Worm (Caenorhabditis elegans) whole organism, L1 larva: ENCODE results near the gene sec-61.G.

Source experiments
- C04F5.9 ChIP-seq: sonication (generic microtip); optimal IDR thresholded peaks from 2 replicates; lab custom pipeline; 2016; ENCODE audit warnings: missing genetic modification characterization, missing compliant biosample characterization
- F16B12.6 ChIP-seq: fragments of 150-350 bp; optimal IDR thresholded peaks from 2 replicates; lab custom pipeline; 2014; ENCODE audit warnings: missing biosample characterization, missing genetic modification characterization
- Y116A8C.19 ChIP-seq: sonication (generic microtip); optimal IDR thresholded peaks from 2 replicates; lab custom pipeline; 2016; ENCODE audit warnings: missing compliant biosample characterization, missing genetic modification characterization, borderline replicate concordance
- alr-1 ChIP-seq: fragments of 200-800 bp; sonication (Bioruptor generic); optimal IDR thresholded peaks from 2 replicates; lab custom pipeline; 2018; ENCODE audit warnings: borderline replicate concordance, mild to moderate bottlenecking, missing genetic modification characterization, missing compliant biosample characterization
- blmp-1 ChIP-seq: fragments of 150-350 bp; optimal IDR thresholded peaks from 2 replicates; lab custom pipeline; 2014; ENCODE audit warnings: missing biosample characterization, missing genetic modification characterization
- ceh-8 ChIP-seq: fragments of 200-800 bp; sonication (Bioruptor generic); optimal IDR thresholded peaks from 2 replicates; lab custom pipeline; 2018; ENCODE audit warnings: mild to moderate bottlenecking, missing genetic modification characterization, moderate library complexity, missing compliant biosample characterization
- ceh-82 ChIP-seq, 3 experiments: fragments of 150-350 bp in 1 of 3; sonication (generic microtip) in 2 of 3; optimal IDR thresholded peaks; 2 replicates each; lab custom pipeline; 2014 to 2017; ENCODE audit warnings: missing biosample characterization in 3 of 3, missing genetic modification characterization in 3 of 3
- ces-1 ChIP-seq: fragments of 150-350 bp; optimal IDR thresholded peaks from 2 replicates; lab custom pipeline; 2014; ENCODE audit warnings: missing biosample characterization, missing genetic modification reagents, missing genetic modification characterization
- dpl-1 ChIP-seq, 3 experiments: fragments of 150-350 bp in 2 of 3; sonication (generic microtip) in 1 of 3; optimal IDR thresholded peaks; 2 replicates each; lab custom pipeline; 2014 to 2017; ENCODE audit warnings: missing biosample characterization in 3 of 3, missing genetic modification characterization in 3 of 3, missing genetic modification reagents in 3 of 3
- efl-1 ChIP-seq, 4 experiments: fragments of 150-350 bp; optimal IDR thresholded peaks in 3 of 4; peaks in 1 of 4; 1 replicate in 1 of 4; 2 replicates in 3 of 4; lab custom pipeline; 2014; ENCODE audit warnings: missing biosample characterization in 2 of 4, missing genetic modification characterization in 2 of 4, missing genetic modification reagents in 2 of 4
- efl-3 ChIP-seq: fragments of 200-800 bp; sonication (Bioruptor generic); optimal IDR thresholded peaks from 2 replicates; lab custom pipeline; 2018; ENCODE audit warnings: mild to moderate bottlenecking, missing genetic modification characterization, missing compliant biosample characterization
- egl-27 ChIP-seq, 2 experiments: fragments of 150-350 bp in 1 of 2; sonication (generic microtip); optimal IDR thresholded peaks; 3 replicates each; lab custom pipeline; 2017 to 2018; ENCODE audit warnings: missing biosample characterization in 2 of 2, missing genetic modification characterization in 2 of 2, missing genetic modification reagents in 2 of 2
- elt-2 ChIP-seq: sonication (generic microtip); optimal IDR thresholded peaks from 2 replicates; lab custom pipeline; 2016; ENCODE audit warnings: missing genetic modification characterization, mild to moderate bottlenecking, inconsistent platforms, missing compliant biosample characterization, missing genetic modification reagents
- ets-5 ChIP-seq: fragments of 200-800 bp; sonication (Bioruptor generic); IDR thresholded peaks from 2 replicates; pipeline ENCODE4 v1.3.6; 2022; ENCODE audit warnings: missing genetic modification characterization, missing compliant biosample characterization
- fkh-10 ChIP-seq: sonication (generic microtip); optimal IDR thresholded peaks from 2 replicates; lab custom pipeline; 2017; ENCODE audit warnings: missing biosample characterization, missing genetic modification reagents, missing genetic modification characterization
- fkh-8 ChIP-seq: sonication (generic microtip); optimal IDR thresholded peaks from 2 replicates; lab custom pipeline; 2016; ENCODE audit warnings: mild to moderate bottlenecking, missing genetic modification characterization, missing compliant biosample characterization
- grh-1 ChIP-seq: fragments of 200-800 bp; sonication (Bioruptor generic); IDR thresholded peaks from 2 replicates; pipeline ENCODE4 v1.3.6; 2022; ENCODE audit warnings: missing genetic modification reagents, missing genetic modification characterization, missing compliant biosample characterization
- hlh-4 ChIP-seq: sonication (generic microtip); optimal IDR thresholded peaks from 2 replicates; lab custom pipeline; 2016; ENCODE audit warnings: mild to moderate bottlenecking, missing genetic modification characterization, missing compliant biosample characterization
- hpl-2 ChIP-seq: fragments of 150-350 bp; optimal IDR thresholded peaks from 2 replicates; lab custom pipeline; 2014; ENCODE audit warnings: missing biosample characterization, missing genetic modification reagents, missing genetic modification characterization
- irx-1 ChIP-seq: sonication (generic microtip); optimal IDR thresholded peaks from 2 replicates; lab custom pipeline; 2016; ENCODE audit warnings: missing genetic modification characterization, missing compliant biosample characterization
- isw-1 ChIP-seq: fragments of 200-800 bp; sonication (Bioruptor generic); IDR thresholded peaks from 2 replicates; pipeline ENCODE4 v1.3.6; 2022; ENCODE audit warnings: missing genetic modification characterization, missing compliant biosample characterization
- jun-1 ChIP-seq: fragments of 150-350 bp; optimal IDR thresholded peaks from 2 replicates; lab custom pipeline; 2014; ENCODE audit warnings: missing biosample characterization, missing genetic modification reagents, missing genetic modification characterization
- lin-14 ChIP-seq: fragments of 200-800 bp; sonication (Bioruptor generic); optimal IDR thresholded peaks from 2 replicates; lab custom pipeline; 2018; ENCODE audit warnings: mild to moderate bottlenecking, missing genetic modification characterization, moderate library complexity, missing compliant biosample characterization
- lin-15B ChIP-seq: fragments of 150-350 bp; sonication (generic microtip); optimal IDR thresholded peaks from 3 replicates; lab custom pipeline; 2014; ENCODE audit warnings: missing biosample characterization, missing genetic modification characterization
- lsy-2 ChIP-seq, 2 experiments: fragments of 150-350 bp; optimal IDR thresholded peaks; 2 replicates each; lab custom pipeline; 2014; ENCODE audit warnings: missing biosample characterization in 2 of 2, missing genetic modification characterization in 2 of 2
- mab-9 ChIP-seq: fragments of 200-800 bp; sonication (Bioruptor generic); IDR thresholded peaks from 2 replicates; pipeline ENCODE4 v1.3.6; 2022; ENCODE audit warnings: missing genetic modification reagents, missing genetic modification characterization, missing compliant biosample characterization
- mdl-1 ChIP-seq, 2 experiments: fragments of 150-350 bp; optimal IDR thresholded peaks; 2 replicates each; lab custom pipeline; 2014 to 2017; ENCODE audit warnings: missing biosample characterization in 2 of 2, missing genetic modification characterization in 2 of 2, inconsistent platforms in 1 of 2
- mef-2 ChIP-seq: fragments of 150-350 bp; optimal IDR thresholded peaks from 2 replicates; lab custom pipeline; 2014; ENCODE audit warnings: missing biosample characterization, missing genetic modification characterization
- nhr-19 ChIP-seq: fragments of 200-800 bp; sonication (Bioruptor generic); conservative IDR thresholded peaks from 2 replicates; pipeline ENCODE4 v1.3.6; 2022; ENCODE audit warnings: missing genetic modification characterization, missing compliant biosample characterization
- nhr-20 ChIP-seq: sonication (generic microtip); optimal IDR thresholded peaks from 2 replicates; lab custom pipeline; 2016; ENCODE audit warnings: mild to moderate bottlenecking, missing genetic modification characterization, missing compliant biosample characterization
- nhr-47 ChIP-seq: sonication (generic microtip); optimal IDR thresholded peaks from 2 replicates; lab custom pipeline; 2016; ENCODE audit warnings: mild to moderate bottlenecking, missing genetic modification characterization, moderate library complexity, missing compliant biosample characterization
- nhr-71 ChIP-seq: sonication (generic microtip); optimal IDR thresholded peaks from 2 replicates; lab custom pipeline; 2016; ENCODE audit warnings: mild to moderate bottlenecking, missing genetic modification characterization, moderate library complexity, missing compliant biosample characterization
- nhr-77 ChIP-seq: fragments of 150-350 bp; optimal IDR thresholded peaks from 2 replicates; lab custom pipeline; 2014; ENCODE audit warnings: missing biosample characterization, missing genetic modification characterization
- nhr-85 ChIP-seq: sonication (generic microtip); peaks from one replicate; lab custom pipeline; 2016; ENCODE audit warnings: missing genetic modification characterization, inconsistent platforms, missing compliant biosample characterization
- pag-3 ChIP-seq: sonication (generic microtip); optimal IDR thresholded peaks from 2 replicates; lab custom pipeline; 2017; ENCODE audit warnings: missing genetic modification characterization, mild to moderate bottlenecking, missing compliant biosample characterization, antibody characterized with exemption, borderline replicate concordance; ENCODE audit not compliant: insufficient read depth
- pqm-1 ChIP-seq: sonication (generic microtip); optimal IDR thresholded peaks from 3 replicates; lab custom pipeline; 2017; ENCODE audit warnings: missing biosample characterization, missing genetic modification characterization
- rnt-1 ChIP-seq: sonication (generic microtip); optimal IDR thresholded peaks from 2 replicates; lab custom pipeline; 2016; ENCODE audit warnings: mild to moderate bottlenecking, missing genetic modification characterization, moderate library complexity, missing compliant biosample characterization
- snpc-4 ChIP-seq: fragments of 150-350 bp; optimal IDR thresholded peaks from 2 replicates; lab custom pipeline; 2014; ENCODE audit warnings: missing biosample characterization, missing genetic modification characterization
- snu-23 ChIP-seq: sonication (generic microtip); optimal IDR thresholded peaks from 2 replicates; lab custom pipeline; 2016; ENCODE audit warnings: missing genetic modification characterization, missing compliant biosample characterization
- sox-4 ChIP-seq: sonication (generic microtip); optimal IDR thresholded peaks from 2 replicates; lab custom pipeline; 2016; ENCODE audit warnings: missing genetic modification characterization, missing compliant biosample characterization
- tbx-2 ChIP-seq: sonication (generic microtip); optimal IDR thresholded peaks from 2 replicates; lab custom pipeline; 2016; ENCODE audit warnings: missing genetic modification characterization, missing compliant biosample characterization
- tlp-1 ChIP-seq: fragments of 150-350 bp; optimal IDR thresholded peaks from 2 replicates; lab custom pipeline; 2014; ENCODE audit warnings: missing biosample characterization, missing genetic modification characterization
- unc-62 ChIP-seq: fragments of 150-350 bp; optimal IDR thresholded peaks from 2 replicates; lab custom pipeline; 2014; ENCODE audit warnings: missing biosample characterization, missing genetic modification reagents, missing genetic modification characterization
- unc-86 ChIP-seq: sonication (generic microtip); optimal IDR thresholded peaks from 2 replicates; lab custom pipeline; 2016; ENCODE audit warnings: missing genetic modification characterization, missing compliant biosample characterization
- vab-15 ChIP-seq: sonication (generic microtip); optimal IDR thresholded peaks from 2 replicates; lab custom pipeline; 2017; ENCODE audit warnings: missing genotype, mild to moderate bottlenecking, missing genetic modification characterization, missing compliant biosample characterization
- zag-1 ChIP-seq: fragments of 150-350 bp; optimal IDR thresholded peaks from 2 replicates; lab custom pipeline; 2014; ENCODE audit warnings: missing biosample characterization, missing genetic modification characterization
- zip-4 ChIP-seq: fragments of 200-800 bp; sonication (Bioruptor generic); optimal IDR thresholded peaks from 2 replicates; lab custom pipeline; 2018; ENCODE audit warnings: mild to moderate bottlenecking, missing genetic modification characterization, moderate library complexity, missing compliant biosample characterization
- ztf-4 ChIP-seq: fragments of 150-350 bp; optimal IDR thresholded peaks from 2 replicates; lab custom pipeline; 2014; ENCODE audit warnings: missing biosample characterization, missing genetic modification characterization

The sec-61.G gene

ce11 chrV:10858340-10858739, 38.6 kb downstream of the sec-61.G start (continued):
- TF ChIP-seq snpc-4 (tag; lab: Kevin White, UChicago): peak; percentile 44
- peak; percentile 56 for TF ChIP-seq isw-1 (GFP tag; lab: Robert Waterston, UW)
- no peak for TF ChIP-seq tlp-1 (tag; lab: Kevin White, UChicago)
- TF ChIP-seq ets-5: no peak
- no peak for TF ChIP-seq alr-1 (tag; lab: Kevin White, UChicago)
- TF ChIP-seq nhr-47 (tag; lab: Kevin White, UChicago): peak; percentile 89
- TF ChIP-seq zag-1 (tag; lab: Kevin White, UChicago): no peak
- no peak for TF ChIP-seq mab-9 (GFP tag; lab: Robert Waterston, UW)
- peak; percentile 31 for TF ChIP-seq ceh-8 (GFP tag; lab: Kevin White, UChicago)
- no peak for TF ChIP-seq Y116A8C.19 (tag; lab: Kevin White, UChicago)
- TF ChIP-seq hpl-2 (GFP tag; lab: Kevin White, UChicago): no peak
- TF ChIP-seq blmp-1 (tag; lab: Kevin White, UChicago): peak; percentile 36
- TF ChIP-seq grh-1 (GFP tag; lab: Robert Waterston, UW): no peak
- peak; percentile 75 to 79 for TF ChIP-seq lsy-2 (tag; optimal IDR thresholded peaks at IDR 0.05; lab: Kevin White, UChicago)
- peak; percentile 77 for TF ChIP-seq irx-1 (tag; lab: Kevin White, UChicago)
- no peak for TF ChIP-seq efl-3
- TF ChIP-seq ces-1: no peak
- peak; percentile 80 for TF ChIP-seq ztf-4
- TF ChIP-seq mdl-1 (tag; optimal IDR thresholded peaks at IDR 0.05; lab: Kevin White, UChicago): peak; percentile 3 to 91
- peak in 2 of 3 experiments; percentile 28 to 33 for TF ChIP-seq dpl-1 (GFP tag; optimal IDR thresholded peaks at IDR 0.05; lab: Kevin White, UChicago)
- TF ChIP-seq unc-62: no peak
- no peak for TF ChIP-seq vab-15 (tag; lab: Kevin White, UChicago)
- TF ChIP-seq pqm-1 (tag; lab: Kevin White, UChicago): no peak
- TF ChIP-seq efl-1 (optimal IDR thresholded peaks at IDR 0.05; lab: Kevin White, UChicago): peak; percentile 43 to 61
- TF ChIP-seq efl-1 (GFP tag; optimal IDR thresholded peaks at IDR 0.05 in 1 of 2; lab: Kevin White, UChicago): peak; percentile 32 to 93
- peak; percentile 47 for TF ChIP-seq zip-4 (GFP tag; lab: Kevin White, UChicago)
- peak; percentile 1 for TF ChIP-seq C04F5.9 (tag; lab: Kevin White, UChicago)
- TF ChIP-seq tbx-2 (tag; lab: Kevin White, UChicago): peak; percentile 92
- TF ChIP-seq F16B12.6 (tag; lab: Kevin White, UChicago): no peak
- TF ChIP-seq mef-2: peak; percentile 78
- TF ChIP-seq lin-15B (tag; lab: Kevin White, UChicago): no peak
- TF ChIP-seq snu-23 (GFP tag; lab: Kevin White, UChicago): peak; percentile 87

ce11 chrV:10856901-10857637, 39.9 kb downstream of the sec-61.G start:
- TF ChIP-seq efl-1 (optimal IDR thresholded peaks at IDR 0.05; lab: Kevin White, UChicago): no peak
- TF ChIP-seq efl-1 (GFP tag; optimal IDR thresholded peaks at IDR 0.05 in 1 of 2; lab: Kevin White, UChicago): peak in 1 of 2 experiments; percentile 22
- TF ChIP-seq nhr-20: peak; percentile 37
- TF ChIP-seq ceh-82 (tag; optimal IDR thresholded peaks at IDR 0.05; lab: Kevin White, UChicago): peak in 1 of 3 experiments; percentile 15
- no peak for TF ChIP-seq mef-2
- TF ChIP-seq hlh-4 (tag; lab: Kevin White, UChicago): no peak
- TF ChIP-seq lin-14 (GFP tag; lab: Kevin White, UChicago): peak; percentile 77
- TF ChIP-seq irx-1 (tag; lab: Kevin White, UChicago): no peak
- peak; percentile 44 for TF ChIP-seq rnt-1 (tag; lab: Kevin White, UChicago)
- peak; percentile 72 for TF ChIP-seq fkh-10 (GFP tag; lab: Kevin White, UChicago)
- no peak for TF ChIP-seq pag-3 (tag; lab: Kevin White, UChicago)
- peak; percentile 27 for TF ChIP-seq snu-23 (GFP tag; lab: Kevin White, UChicago)
- no peak for TF ChIP-seq unc-86 (tag; lab: Kevin White, UChicago)
- no peak for TF ChIP-seq sox-4 (tag; lab: Kevin White, UChicago)
- peak; percentile 45 for TF ChIP-seq nhr-71 (tag; lab: Kevin White, UChicago)
- TF ChIP-seq elt-2 (tag; lab: Kevin White, UChicago): no peak
- peak in 1 of 2 experiments; percentile 53 for TF ChIP-seq lsy-2 (tag; optimal IDR thresholded peaks at IDR 0.05; lab: Kevin White, UChicago)
- TF ChIP-seq blmp-1 (tag; lab: Kevin White, UChicago): peak; percentile 29
- no peak for TF ChIP-seq egl-27 (tag; optimal IDR thresholded peaks at IDR 0.05; lab: Kevin White, UChicago)
- TF ChIP-seq nhr-85 (tag; lab: Kevin White, UChicago): peak; percentile 55
- peak; percentile 40 for TF ChIP-seq jun-1
- TF ChIP-seq fkh-8 (tag; lab: Kevin White, UChicago): peak; percentile 21
- TF ChIP-seq tbx-2 (tag; lab: Kevin White, UChicago): peak; percentile 46
- TF ChIP-seq nhr-77: peak; percentile 53
- TF ChIP-seq nhr-19 (GFP tag; lab: Robert Waterston, UW): 0 out of 2 replicates have a peak, but pooled peaks have one; percentile 9
